Worm (Caenorhabditis elegans) whole organism, L4/young adult: ENCODE data around the gene D2024.5.

ENCODE experiments used
- W03F9.2 ChIP-seq: fragments of 150-350 bp; optimal IDR thresholded peaks from 2 replicates; lab custom pipeline; 2014; ENCODE audit warnings: missing biosample characterization, missing genetic modification characterization
- dao-5 ChIP-seq: sonication (generic microtip); optimal IDR thresholded peaks from 2 replicates; lab custom pipeline; 2016; ENCODE audit warnings: missing genotype, missing genetic modification characterization, moderate library complexity, missing compliant biosample characterization
- him-1 ChIP-seq: sonication (generic microtip); optimal IDR thresholded peaks from 2 replicates; lab custom pipeline; 2016; ENCODE audit warnings: missing genotype, missing genetic modification reagents, missing genetic modification characterization, missing compliant biosample characterization

- TF ChIP-seq him-1 = no peak
- TF ChIP-seq dao-5 (tag; lab: Kevin White, UChicago) = no peak
- no peak for TF ChIP-seq W03F9.2
Measured at ce11 chrIV:7190409-7190808, 37.7 kb downstream of the D2024.5 start.
